Fruit fly (Drosophila melanogaster) whole organism, pupa: Measurements from ENCODE around the gene Ndf.

ENCODE experiments used
- CG10348 ChIP-seq: fragments of 200-800 bp; sonication (Bioruptor generic); IDR thresholded peaks from 2 replicates; pipeline ENCODE4 v1.3.6; 2022; ENCODE audit warnings: missing biosample characterization, missing genetic modification characterization
- CG12605 ChIP-seq: fragments of 200-800 bp; sonication (Bioruptor generic); IDR thresholded peaks from 2 replicates; pipeline ENCODE4 v1.3.6; 2022; ENCODE audit warnings: missing biosample characterization, missing genetic modification characterization
- CG34367 ChIP-seq: fragments of 200-800 bp; sonication (Bioruptor generic); optimal IDR thresholded peaks from 2 replicates; lab custom pipeline; 2018; ENCODE audit warnings: missing biosample characterization, mild to moderate bottlenecking, missing genetic modification characterization
- CG4496 ChIP-seq: fragments of 200-800 bp; sonication (Bioruptor generic); IDR thresholded peaks from 3 replicates; pipeline ENCODE4 v1.3.6; 2022; ENCODE audit warnings: missing biosample characterization, missing genetic modification characterization
- CG8301 ChIP-seq: fragments of 200-800 bp; sonication (Bioruptor generic); optimal IDR thresholded peaks from 2 replicates; lab custom pipeline; 2018; ENCODE audit warnings: missing biosample characterization, mild to moderate bottlenecking, missing genetic modification characterization
- CG9948 ChIP-seq: fragments of 200-800 bp; sonication (Bioruptor generic); optimal IDR thresholded peaks from 2 replicates; lab custom pipeline; 2018; ENCODE audit warnings: missing biosample characterization, mild to moderate bottlenecking, missing genetic modification characterization, moderate library complexity
- EcR ChIP-seq: fragments of 200-800 bp; sonication (Bioruptor generic); optimal IDR thresholded peaks from 3 replicates; lab custom pipeline; 2019; ENCODE audit warnings: missing biosample characterization, missing genetic modification characterization, mild to moderate bottlenecking, moderate library complexity, missing genetic modification reagents
- Pif1A ChIP-seq: fragments of 200-800 bp; sonication (Bioruptor generic); optimal IDR thresholded peaks from 3 replicates; lab custom pipeline; 2016; ENCODE audit warnings: missing biosample characterization, missing genetic modification characterization
- Pif1B ChIP-seq: fragments of 200-800 bp; sonication (Bioruptor generic); optimal IDR thresholded peaks from 3 replicates; lab custom pipeline; 2016; ENCODE audit warnings: missing biosample characterization, missing genetic modification characterization
- Snoo ChIP-seq: fragments of 200-800 bp; sonication (Bioruptor generic); optimal IDR thresholded peaks from 3 replicates; lab custom pipeline; 2017; ENCODE audit warnings: missing biosample characterization, mild to moderate bottlenecking, missing genetic modification characterization, inconsistent platforms
- gl ChIP-seq: fragments of 200-800 bp; sonication (Bioruptor generic); optimal IDR thresholded peaks from 2 replicates; lab custom pipeline; 2018; ENCODE audit warnings: missing biosample characterization, mild to moderate bottlenecking, missing genetic modification characterization

dm6 chr2L:9988201-9988990 is 15.2 kb upstream of the Ndf start:
- TF ChIP-seq CG9948 (tag; lab: Kevin White, UChicago) (no peak), gl (tag; lab: Kevin White, UChicago) (no peak), CG12605 (GFP tag; lab: Robert Waterston, UW) (no peak), CG34367 (tag; lab: Kevin White, UChicago) (no peak), Snoo (no peak), CG10348 (GFP tag; lab: Robert Waterston, UW) (no peak), CG8301 (tag; lab: Kevin White, UChicago) (no peak), CG4496 (GFP tag; lab: Robert Waterston, UW) (no peak), EcR (GFP tag; lab: Kevin White, UChicago) (peak; percentile 86), Pif1A (GFP tag; lab: Kevin White, UChicago) (no peak), Pif1B (no peak)
